Worm (Caenorhabditis elegans): ENCODE data around the gene spe-45.

DNA sequence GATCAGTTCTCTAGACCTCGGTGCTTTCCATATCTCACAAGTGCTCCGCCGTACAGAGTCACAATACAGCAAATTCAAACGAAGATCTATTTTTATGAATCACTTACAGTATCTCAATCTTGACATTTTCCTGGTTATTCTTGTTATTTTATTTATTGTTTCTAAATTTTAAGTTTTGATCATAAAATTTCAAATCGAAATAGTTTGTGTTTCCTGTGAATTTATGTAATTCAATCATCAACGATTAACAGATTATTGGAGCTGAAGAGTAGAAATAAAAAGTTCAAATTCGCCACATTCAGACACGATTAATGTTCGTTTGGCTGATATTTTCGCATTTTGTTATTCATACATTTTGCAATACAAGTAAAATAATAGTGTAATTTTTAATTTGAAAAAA is 42.4 kb upstream of the spe-45 start, which contains the start of gene clec-184:
- no peak for TF ChIP-seq dao-5 (tag; optimal IDR thresholded peaks at IDR 0.05)
- TF ChIP-seq W03F9.2 (tag; optimal IDR thresholded peaks at IDR 0.05): no peak

Measured in whole organism, L4/young adult.